Fruit fly (Drosophila melanogaster) whole organism, embryonic: ENCODE data around the gene CG34435.

Source experiments
- C15 ChIP-seq: fragments of 200-800 bp; sonication (Bioruptor generic); IDR thresholded peaks from 3 replicates; pipeline ENCODE4 v1.3.6; 2022; ENCODE audit warnings: missing biosample characterization, missing genetic modification characterization
- CG10321 ChIP-seq: fragments of 200-800 bp; sonication (Bioruptor generic); IDR thresholded peaks from 2 replicates; pipeline ENCODE4 v1.3.6; 2022; ENCODE audit warnings: missing biosample characterization, missing genetic modification characterization
- CG10543 ChIP-seq: fragments of 200-800 bp; sonication (Bioruptor generic); optimal IDR thresholded peaks from 3 replicates; lab custom pipeline; 2017; ENCODE audit warnings: missing biosample characterization, mild to moderate bottlenecking, missing genetic modification characterization, moderate library complexity
- CG12659 ChIP-seq: fragments of 200-800 bp; sonication (Bioruptor generic); optimal IDR thresholded peaks from 3 replicates; lab custom pipeline; 2017; ENCODE audit warnings: mild to moderate bottlenecking, missing biosample characterization, missing genetic modification reagents, missing genetic modification characterization
- CG13894 ChIP-seq: fragments of 200-800 bp; sonication (Bioruptor generic); optimal IDR thresholded peaks from 3 replicates; lab custom pipeline; 2018; ENCODE audit warnings: missing biosample characterization, mild to moderate bottlenecking, missing genetic modification characterization, moderate library complexity
- CG18262 ChIP-seq: fragments of 200-800 bp; optimal IDR thresholded peaks from 3 replicates; lab custom pipeline; 2019; ENCODE audit warnings: missing biosample characterization, mild to moderate bottlenecking, missing genetic modification characterization, moderate library complexity
- CG18619 ChIP-seq: fragments of 200-800 bp; sonication (Bioruptor generic); optimal IDR thresholded peaks from 3 replicates; lab custom pipeline; 2017; ENCODE audit warnings: missing biosample characterization, mild to moderate bottlenecking, missing genetic modification characterization
- CG2129 ChIP-seq: fragments of 200-800 bp; sonication (Bioruptor generic); IDR thresholded peaks from 2 replicates; pipeline ENCODE4 v1.3.6; 2022; ENCODE audit warnings: missing biosample characterization, missing genetic modification characterization; ENCODE audit not compliant: partially characterized antibody
- CG2202 ChIP-seq: fragments of 200-800 bp; sonication (Bioruptor generic); optimal IDR thresholded peaks from 2 replicates; lab custom pipeline; 2018; ENCODE audit warnings: missing biosample characterization, mild to moderate bottlenecking, missing genetic modification characterization
- CG2678 ChIP-seq: fragments of 200-800 bp; sonication (Bioruptor generic); optimal IDR thresholded peaks from 3 replicates; lab custom pipeline; 2019; ENCODE audit warnings: missing biosample characterization, mild to moderate bottlenecking, missing genetic modification characterization, moderate library complexity
- CG31365 ChIP-seq: fragments of 200-800 bp; sonication (Bioruptor generic); optimal IDR thresholded peaks from 2 replicates; lab custom pipeline; 2018; ENCODE audit warnings: missing biosample characterization, mild to moderate bottlenecking, missing genetic modification characterization
- CG42726 ChIP-seq: fragments of 200-800 bp; sonication (Bioruptor generic); IDR thresholded peaks from 2 replicates; pipeline ENCODE4 v1.3.6; 2022; ENCODE audit warnings: missing biosample characterization, missing genetic modification characterization; ENCODE audit not compliant: partially characterized antibody
- CG4617 ChIP-seq: fragments of 200-800 bp; sonication (Bioruptor generic); optimal IDR thresholded peaks from 3 replicates; lab custom pipeline; 2016; ENCODE audit warnings: missing biosample characterization, missing genetic modification characterization, borderline replicate concordance
- CG4854 ChIP-seq: fragments of 200-800 bp; sonication (Bioruptor generic); optimal IDR thresholded peaks from 2 replicates; lab custom pipeline; 2016; ENCODE audit warnings: missing biosample characterization, missing genetic modification characterization, inconsistent platforms
- CG7745 ChIP-seq: fragments of 200-800 bp; sonication (Bioruptor generic); optimal IDR thresholded peaks from 2 replicates; lab custom pipeline; 2018; ENCODE audit warnings: missing biosample characterization, mild to moderate bottlenecking, missing genetic modification characterization, moderate library complexity
- CG7786 ChIP-seq: fragments of 200-800 bp; sonication (Bioruptor generic); optimal IDR thresholded peaks from 2 replicates; lab custom pipeline; 2016; ENCODE audit warnings: missing biosample characterization, missing genetic modification characterization
- CG9437 ChIP-seq: fragments of 200-800 bp; sonication (Bioruptor generic); optimal IDR thresholded peaks from 2 replicates; lab custom pipeline; 2018; ENCODE audit warnings: missing biosample characterization, mild to moderate bottlenecking, missing genetic modification characterization
- CTCF ChIP-seq: fragments of 200-800 bp; sonication (Bioruptor generic); optimal IDR thresholded peaks from 2 replicates; lab custom pipeline; 2017; ENCODE audit warnings: missing biosample characterization, mild to moderate bottlenecking, missing genetic modification characterization, moderate library complexity
- Dad ChIP-seq: fragments of 200-800 bp; sonication (Bioruptor generic); optimal IDR thresholded peaks from 3 replicates; lab custom pipeline; 2016; ENCODE audit warnings: missing biosample characterization, missing genetic modification characterization
- E2f2 ChIP-seq: fragments of 200-800 bp; sonication (Bioruptor generic); IDR thresholded peaks from 2 replicates; pipeline ENCODE4 v1.3.6; 2022; ENCODE audit warnings: missing biosample characterization, missing genetic modification characterization
- GATAe ChIP-seq: fragments of 200-800 bp; sonication (Bioruptor generic); conservative IDR thresholded peaks from 2 replicates; pipeline ENCODE4 v1.3.6; 2022; ENCODE audit warnings: missing biosample characterization, missing genetic modification characterization
- H2.0 ChIP-seq: fragments of 200-800 bp; sonication (Bioruptor generic); IDR thresholded peaks from 2 replicates; pipeline ENCODE4 v1.3.6; 2022; ENCODE audit warnings: missing biosample characterization, missing genetic modification characterization
- HHEX ChIP-seq: fragments of 200-800 bp; sonication (Bioruptor generic); optimal IDR thresholded peaks from 3 replicates; lab custom pipeline; 2017; ENCODE audit warnings: missing biosample characterization, mild to moderate bottlenecking, missing genetic modification characterization, missing genetic modification reagents
- HLH4C ChIP-seq: fragments of 200-800 bp; sonication (Bioruptor generic); IDR thresholded peaks from 3 replicates; pipeline ENCODE4 v1.3.6; 2022; ENCODE audit warnings: missing biosample characterization, missing genetic modification characterization; ENCODE audit not compliant: partially characterized antibody
- MBD-R2 ChIP-seq: fragments of 200-800 bp; sonication (Bioruptor generic); IDR thresholded peaks from 2 replicates; pipeline ENCODE4 v1.3.6; 2022; ENCODE audit warnings: missing biosample characterization, missing genetic modification characterization
- Max ChIP-seq: fragments of 200-800 bp; sonication (Bioruptor generic); optimal IDR thresholded peaks from 2 replicates; lab custom pipeline; 2016; ENCODE audit warnings: missing biosample characterization, mild to moderate bottlenecking, missing genetic modification characterization
- Myb ChIP-seq: fragments of 200-800 bp; sonication (Bioruptor generic); optimal IDR thresholded peaks from 2 replicates; lab custom pipeline; 2016; ENCODE audit warnings: missing biosample characterization, missing genetic modification characterization
- Scr ChIP-seq: fragments of 200-800 bp; sonication (Bioruptor generic); IDR thresholded peaks from 2 replicates; pipeline ENCODE4 v1.3.6; 2022; ENCODE audit warnings: missing biosample characterization, missing genetic modification characterization; ENCODE audit not compliant: partially characterized antibody
- Ssrp ChIP-seq: fragments of 200-800 bp; sonication (Bioruptor generic); optimal IDR thresholded peaks from 2 replicates; lab custom pipeline; 2018; ENCODE audit warnings: missing biosample characterization, mild to moderate bottlenecking, missing genetic modification characterization, moderate library complexity
- Xrp1 ChIP-seq: fragments of 200-800 bp; sonication (Bioruptor generic); IDR thresholded peaks from 2 replicates; pipeline ENCODE4 v1.3.6; 2022; ENCODE audit warnings: missing biosample characterization, missing genetic modification characterization
- ara ChIP-seq: fragments of 200-800 bp; sonication (Bioruptor generic); IDR thresholded peaks from 2 replicates; pipeline ENCODE4 v1.3.6; 2022; ENCODE audit warnings: missing biosample characterization, missing genetic modification characterization
- bbx ChIP-seq: fragments of 200-800 bp; sonication (Bioruptor generic); IDR thresholded peaks from 2 replicates; pipeline ENCODE4 v1.3.6; 2022; ENCODE audit warnings: missing biosample characterization, missing genetic modification characterization; ENCODE audit not compliant: partially characterized antibody
- corto ChIP-seq: fragments of 200-800 bp; sonication (Bioruptor generic); optimal IDR thresholded peaks from 2 replicates; lab custom pipeline; 2016; ENCODE audit warnings: missing biosample characterization, mild to moderate bottlenecking, missing genetic modification characterization, moderate library complexity
- cwo ChIP-seq: fragments of 200-800 bp; sonication (Bioruptor generic); optimal IDR thresholded peaks from 3 replicates; lab custom pipeline; 2017; ENCODE audit warnings: missing biosample characterization, missing genetic modification characterization, mild to moderate bottlenecking, moderate library complexity, missing genetic modification reagents
- esg ChIP-seq: fragments of 200-800 bp; sonication (Bioruptor generic); conservative IDR thresholded peaks from 2 replicates; pipeline ENCODE4 v1.3.6; 2022; ENCODE audit warnings: missing biosample characterization, missing genetic modification characterization
- fd3F ChIP-seq: fragments of 200-800 bp; sonication (Bioruptor generic); optimal IDR thresholded peaks from 2 replicates; lab custom pipeline; 2018; ENCODE audit warnings: missing biosample characterization, mild to moderate bottlenecking, missing genetic modification characterization, moderate library complexity
- hbn ChIP-seq: fragments of 200-800 bp; sonication (Bioruptor generic); IDR thresholded peaks from 2 replicates; pipeline ENCODE4 v1.3.6; 2022; ENCODE audit warnings: missing biosample characterization, missing genetic modification characterization; ENCODE audit not compliant: partially characterized antibody
- jing ChIP-seq: fragments of 200-800 bp; sonication (Bioruptor generic); optimal IDR thresholded peaks from 2 replicates; lab custom pipeline; 2018; ENCODE audit warnings: missing biosample characterization, mild to moderate bottlenecking, missing genetic modification characterization
- lov ChIP-seq, 2 experiments: fragments of 200-800 bp in 1 of 2; fragments of >200 bp in 1 of 2; sonication (Bioruptor generic) in 1 of 2; IDR thresholded peaks in 1 of 2; optimal IDR thresholded peaks in 1 of 2; 2 replicates in 1 of 2; 3 replicates in 1 of 2; pipeline versions ENCODE4 v1.3.6 to Lab custom; 2017 to 2022; ENCODE audit warnings: missing biosample characterization in 1 of 2, missing genetic modification characterization in 1 of 2
- mam ChIP-seq: fragments of 200-800 bp; sonication (Bioruptor generic); optimal IDR thresholded peaks from 3 replicates; lab custom pipeline; 2016; ENCODE audit warnings: missing biosample characterization, missing genetic modification characterization
- nmo ChIP-seq: fragments of 200-800 bp; sonication (Bioruptor generic); optimal IDR thresholded peaks from 2 replicates; lab custom pipeline; 2018; ENCODE audit warnings: missing biosample characterization, mild to moderate bottlenecking, missing genetic modification characterization, moderate library complexity
- onecut ChIP-seq: fragments of 200-800 bp; sonication (Bioruptor generic); IDR thresholded peaks from 2 replicates; pipeline ENCODE4 v1.3.6; 2022; ENCODE audit warnings: missing biosample characterization, missing genetic modification characterization
- org-1 ChIP-seq: fragments of 200-800 bp; sonication (Bioruptor generic); optimal IDR thresholded peaks from 2 replicates; lab custom pipeline; 2017; ENCODE audit warnings: missing biosample characterization, missing genetic modification characterization
- scrt ChIP-seq: fragments of 200-800 bp; sonication (Bioruptor generic); optimal IDR thresholded peaks from 2 replicates; lab custom pipeline; 2018; ENCODE audit warnings: missing biosample characterization, mild to moderate bottlenecking, missing genetic modification characterization, moderate library complexity
- seq ChIP-seq: fragments of 200-800 bp; sonication (Bioruptor generic); IDR thresholded peaks from 2 replicates; pipeline ENCODE4 v1.3.6; 2022; ENCODE audit warnings: missing biosample characterization, missing genetic modification characterization
- tgo ChIP-seq: fragments of 200-800 bp; sonication (Bioruptor generic); IDR thresholded peaks from 3 replicates; pipeline ENCODE4 v1.3.6; 2022; ENCODE audit warnings: missing biosample characterization, missing genetic modification characterization
- unc-4 ChIP-seq: fragments of 200-800 bp; sonication (Bioruptor generic); IDR thresholded peaks from 2 replicates; pipeline ENCODE4 v1.3.6; 2022; ENCODE audit warnings: missing biosample characterization, missing genetic modification characterization; ENCODE audit not compliant: partially characterized antibody
- vfl ChIP-seq: fragments of 200-800 bp; sonication (Bioruptor generic); optimal IDR thresholded peaks from 2 replicates; lab custom pipeline; 2016; ENCODE audit warnings: missing biosample characterization, missing genetic modification characterization

CG34435 gene

DNA sequence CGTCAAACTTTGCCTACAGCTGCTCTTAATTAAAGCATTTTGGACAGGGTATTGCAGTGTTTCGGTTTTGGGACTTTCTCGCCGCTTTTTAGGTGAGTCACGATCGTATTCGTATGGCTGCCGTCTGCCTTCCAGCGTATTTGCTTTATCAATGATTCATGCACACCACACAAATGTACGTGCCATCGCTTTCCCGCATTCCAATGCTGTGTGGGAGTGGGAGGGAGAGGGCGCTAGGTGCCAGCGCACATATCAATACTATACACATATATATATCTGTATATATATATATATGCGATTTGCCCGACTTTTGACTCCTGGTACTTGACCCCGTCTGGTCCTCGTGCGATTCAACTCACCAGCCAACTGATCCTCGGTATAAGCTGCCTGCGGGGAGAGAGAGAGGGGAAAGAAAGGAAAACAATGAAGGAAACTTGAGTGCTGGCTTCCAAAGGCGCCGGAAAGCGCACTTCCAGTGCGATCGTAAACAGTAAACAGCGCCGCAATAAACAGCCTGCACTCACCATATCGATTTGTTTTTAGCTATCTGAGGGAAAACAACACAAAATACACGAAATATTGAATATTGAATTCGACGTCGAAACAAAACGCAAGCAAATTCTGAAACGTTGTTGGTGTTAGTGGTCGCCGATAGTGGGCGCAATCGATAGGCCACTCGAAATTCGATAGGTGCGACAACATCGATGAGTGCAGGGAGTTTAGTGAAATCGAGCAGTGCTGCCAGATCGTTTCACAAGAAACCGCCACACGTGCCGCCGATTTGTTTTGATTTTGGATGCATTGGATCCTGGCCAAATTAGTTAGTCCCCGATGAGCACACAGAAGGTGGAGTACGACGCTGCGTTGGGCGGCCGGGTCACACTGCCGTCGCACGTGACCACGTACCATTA is 7.9 kb upstream of the CG34435 start, which contains the start of the genes Mlc-c and Pop1 (continued):
- TF ChIP-seq jing (no peak), fd3F (GFP tag; lab: Kevin White, UChicago) (no peak), MBD-R2 (peak; percentile 88), CG4617 (GFP tag; lab: Kevin White, UChicago) (peak; percentile 72), mam (GFP tag; lab: Kevin White, UChicago) (no peak), CG7786 (no peak), seq (GFP tag; lab: Robert Waterston, UW) (no peak), bbx (peak; percentile 95), CG12659 (GFP tag; lab: Kevin White, UChicago) (peak; percentile 16), org-1 (GFP tag; lab: Kevin White, UChicago) (no peak), CG18619 (no peak), CG31365 (tag; lab: Kevin White, UChicago) (no peak), CG10321 (GFP tag; lab: Robert Waterston, UW) (peak; percentile 79), Max (peak; percentile 25), CG18262 (tag; lab: Kevin White, UChicago) (no peak), CTCF (GFP tag; lab: Kevin White, UChicago) (peak; percentile 51), CG4854 (GFP tag; lab: Kevin White, UChicago) (no peak), lov (optimal IDR thresholded peaks at IDR 0.05; lab: Kevin White, UChicago) (no peak), lov (GFP tag; IDR thresholded peaks at IDR 0.05; lab: Robert Waterston, UW) (no peak), Myb (GFP tag; lab: Kevin White, UChicago) (peak; percentile 53), vfl (no peak), CG2202 (tag; lab: Kevin White, UChicago) (no peak), CG2129 (GFP tag; lab: Robert Waterston, UW) (peak; percentile 75), scrt (no peak), C15 (GFP tag; lab: Robert Waterston, UW) (no peak), unc-4 (GFP tag; lab: Robert Waterston, UW) (peak; percentile 89), cwo (GFP tag; lab: Kevin White, UChicago) (peak; percentile 60), HLH4C (GFP tag; lab: Robert Waterston, UW) (peak; percentile 85), Ssrp (tag; lab: Kevin White, UChicago) (no peak), hbn (GFP tag; lab: Robert Waterston, UW) (peak; percentile 90), CG7745 (tag; lab: Kevin White, UChicago) (no peak), nmo (peak; percentile 26), esg (GFP tag; lab: Robert Waterston, UW) (no peak), CG2678 (tag; lab: Kevin White, UChicago) (no peak), Xrp1 (GFP tag; lab: Robert Waterston, UW) (no peak), H2.0 (GFP tag; lab: Robert Waterston, UW) (no peak), CG13894 (tag; lab: Kevin White, UChicago) (peak; percentile 13), onecut (GFP tag; lab: Robert Waterston, UW) (0 out of 2 replicates have a peak, but pooled peaks have one; percentile 8), GATAe (no peak; the same call in 1 of the 2 replicates), Scr (GFP tag; lab: Robert Waterston, UW) (peak; percentile 87), tgo (GFP tag; lab: Robert Waterston, UW) (no peak), CG42726 (peak; percentile 96), CG9437 (GFP tag; lab: Kevin White, UChicago) (peak; percentile 23), E2f2 (peak; percentile 88), corto (GFP tag; lab: Kevin White, UChicago) (no peak), ara (GFP tag; lab: Robert Waterston, UW) (no peak), CG10543 (GFP tag; lab: Kevin White, UChicago) (no peak), Dad (GFP tag; lab: Kevin White, UChicago) (no peak), HHEX (no peak)
